Worm (Caenorhabditis elegans): ENCODE measurements around the gene F47B10.6.

DNA sequence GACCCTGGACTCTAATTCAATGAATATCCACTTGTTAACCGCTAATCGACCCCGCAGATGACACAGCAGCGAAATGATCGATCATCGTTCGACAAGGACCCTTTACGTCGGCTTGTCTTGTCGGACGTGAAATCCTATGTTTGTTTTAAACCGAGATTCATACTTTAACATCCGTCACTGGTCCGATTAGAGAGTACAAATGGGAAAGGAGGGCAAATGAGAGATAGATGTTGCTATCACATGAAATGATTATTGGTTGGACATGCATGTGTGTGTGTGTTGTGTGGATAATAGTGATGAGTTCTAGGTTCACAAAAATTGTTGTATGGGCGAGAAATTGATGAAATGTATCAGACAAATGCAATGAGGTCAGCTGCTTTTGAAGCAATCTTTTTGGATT, 21.4 kb downstream of the F47B10.6 start:
- TF ChIP-seq nhr-237 (tag; optimal IDR thresholded peaks at IDR 0.05) (no peak), nhr-28 (tag; optimal IDR thresholded peaks at IDR 0.05) (no peak), drap-1 (GFP tag; optimal IDR thresholded peaks at IDR 0.05) (no peak), nhr-76 (tag; optimal IDR thresholded peaks at IDR 0.05) (no peak), elt-1 (tag; optimal IDR thresholded peaks at IDR 0.05; ENCODE audit: borderline replicate concordance, insufficient read depth) (no peak), ceh-39 (tag; optimal IDR thresholded peaks at IDR 0.05) (no peak), tbx-8 (GFP tag; optimal IDR thresholded peaks at IDR 0.05) (no peak), mab-5 (tag; optimal IDR thresholded peaks at IDR 0.05) (no peak), ztf-11 (tag; optimal IDR thresholded peaks at IDR 0.05) (no peak), blmp-1 (tag; optimal IDR thresholded peaks at IDR 0.05) (no peak)
